Worm (Caenorhabditis elegans) whole organism, L3 larva: ENCODE measurements around the gene E01G6.2.

Experiments
- R02D3.7 ChIP-seq: fragments of 150-350 bp; optimal IDR thresholded peaks from 2 replicates; lab custom pipeline; 2014; ENCODE audit warnings: missing biosample characterization, missing genetic modification characterization
- ZK546.5 ChIP-seq: sonication (generic microtip); optimal IDR thresholded peaks from 2 replicates; lab custom pipeline; 2017; ENCODE audit warnings: missing biosample characterization, missing genetic modification characterization
- ceh-16 ChIP-seq: sonication (generic microtip); optimal IDR thresholded peaks from 2 replicates; lab custom pipeline; 2017; ENCODE audit warnings: missing biosample characterization, missing genetic modification characterization
- ceh-82 ChIP-seq: fragments of 150-350 bp; optimal IDR thresholded peaks from 2 replicates; lab custom pipeline; 2014; ENCODE audit warnings: missing biosample characterization, missing genetic modification characterization
- ceh-9 ChIP-seq: sonication (generic microtip); optimal IDR thresholded peaks from 2 replicates; lab custom pipeline; 2018; ENCODE audit warnings: missing biosample characterization, missing genetic modification characterization
- daf-12 ChIP-seq: fragments of 150-350 bp; optimal IDR thresholded peaks from 2 replicates; lab custom pipeline; 2014; ENCODE audit warnings: missing biosample characterization, missing genetic modification reagents, missing genetic modification characterization
- egl-27 ChIP-seq: sonication (generic microtip); optimal IDR thresholded peaks from 4 replicates; lab custom pipeline; 2017; ENCODE audit warnings: missing biosample characterization, missing genetic modification reagents, missing genetic modification characterization
- elt-1 ChIP-seq: fragments of 150-350 bp; optimal IDR thresholded peaks from 2 replicates; lab custom pipeline; 2014; ENCODE audit warnings: missing biosample characterization, missing genetic modification characterization
- elt-2 ChIP-seq: sonication (generic microtip); optimal IDR thresholded peaks from 2 replicates; lab custom pipeline; 2016; ENCODE audit warnings: missing genetic modification reagents, mild to moderate bottlenecking, missing genetic modification characterization, missing compliant biosample characterization
- eor-1 ChIP-seq, 2 experiments: fragments of 150-350 bp; optimal IDR thresholded peaks; 2 replicates each; lab custom pipeline; 2014 to 2018; ENCODE audit warnings: missing biosample characterization in 2 of 2, missing genetic modification characterization in 2 of 2
- hmg-11 ChIP-seq: sonication (generic microtip); optimal IDR thresholded peaks from 2 replicates; lab custom pipeline; 2016; ENCODE audit warnings: missing genetic modification characterization, missing compliant biosample characterization
- jun-1 ChIP-seq: fragments of 150-350 bp; optimal IDR thresholded peaks from 2 replicates; lab custom pipeline; 2014; ENCODE audit warnings: missing biosample characterization, missing genetic modification reagents, missing genetic modification characterization
- lin-15B ChIP-seq: fragments of 150-350 bp; optimal IDR thresholded peaks from 2 replicates; lab custom pipeline; 2014; ENCODE audit warnings: missing biosample characterization, missing genetic modification characterization
- lin-39 ChIP-seq: fragments of 150-350 bp; optimal IDR thresholded peaks from 2 replicates; lab custom pipeline; 2018; ENCODE audit warnings: missing biosample characterization, missing genetic modification reagents, missing genetic modification characterization
- lsy-12 ChIP-seq: sonication (generic microtip); optimal IDR thresholded peaks from 2 replicates; lab custom pipeline; 2016; ENCODE audit warnings: mild to moderate bottlenecking, missing genetic modification characterization, missing compliant biosample characterization
- mdl-1 ChIP-seq: fragments of 150-350 bp; optimal IDR thresholded peaks from 2 replicates; lab custom pipeline; 2014; ENCODE audit warnings: missing biosample characterization, missing genetic modification characterization
- mml-1 ChIP-seq: fragments of 150-350 bp; sonication (generic microtip); optimal IDR thresholded peaks from 3 replicates; lab custom pipeline; 2014; ENCODE audit warnings: missing biosample characterization, missing genetic modification characterization
- nfya-1 ChIP-seq: sonication (generic microtip); optimal IDR thresholded peaks from 2 replicates; lab custom pipeline; 2017; ENCODE audit warnings: missing genetic modification characterization, mild to moderate bottlenecking, missing compliant biosample characterization, antibody characterized with exemption, moderate library complexity; ENCODE audit not compliant: insufficient read depth
- nhr-12 ChIP-seq: fragments of 150-350 bp; optimal IDR thresholded peaks from 2 replicates; lab custom pipeline; 2014; ENCODE audit warnings: missing biosample characterization, missing genetic modification characterization
- nhr-23 ChIP-seq: fragments of 150-350 bp; optimal IDR thresholded peaks from 2 replicates; lab custom pipeline; 2014; ENCODE audit warnings: missing biosample characterization, missing genetic modification reagents, missing genetic modification characterization
- nhr-237 ChIP-seq: fragments of 150-350 bp; optimal IDR thresholded peaks from 2 replicates; lab custom pipeline; 2014; ENCODE audit warnings: missing biosample characterization, missing genetic modification characterization
- nhr-28 ChIP-seq: fragments of 150-350 bp; optimal IDR thresholded peaks from 2 replicates; lab custom pipeline; 2014; ENCODE audit warnings: missing biosample characterization, missing genetic modification characterization
- nhr-43 ChIP-seq: sonication (generic microtip); optimal IDR thresholded peaks from 2 replicates; lab custom pipeline; 2016; ENCODE audit warnings: mild to moderate bottlenecking, missing genetic modification characterization, missing compliant biosample characterization; ENCODE audit not compliant: poor library complexity, severe bottlenecking
- nhr-76 ChIP-seq: fragments of 150-350 bp; sonication (generic microtip); optimal IDR thresholded peaks from 5 replicates; lab custom pipeline; 2014; ENCODE audit warnings: missing biosample characterization, missing genetic modification characterization
- pqm-1 ChIP-seq: fragments of 150-350 bp; optimal IDR thresholded peaks from 2 replicates; lab custom pipeline; 2017; ENCODE audit warnings: missing biosample characterization, missing genetic modification characterization, inconsistent platforms
- sea-2 ChIP-seq: fragments of 150-350 bp; sonication (generic microtip); optimal IDR thresholded peaks from 4 replicates; lab custom pipeline; 2014; ENCODE audit warnings: missing biosample characterization, missing genetic modification reagents, missing genetic modification characterization
- tbx-2 ChIP-seq: sonication (generic microtip); optimal IDR thresholded peaks from 2 replicates; lab custom pipeline; 2016; ENCODE audit warnings: mild to moderate bottlenecking, missing genetic modification characterization, missing compliant biosample characterization
- zag-1 ChIP-seq: fragments of 150-350 bp; optimal IDR thresholded peaks from 2 replicates; lab custom pipeline; 2014; ENCODE audit warnings: missing biosample characterization, missing genetic modification characterization
- ztf-11 ChIP-seq: fragments of 150-350 bp; optimal IDR thresholded peaks from 2 replicates; lab custom pipeline; 2014; ENCODE audit warnings: missing biosample characterization, missing genetic modification characterization

The E01G6.2 gene

ce11 chrX:12252189-12252588 lies 4.3 kb upstream of the E01G6.2 start:
- TF ChIP-seq ceh-9 (tag; lab: Kevin White, UChicago), result no peak
- TF ChIP-seq mdl-1 (tag; lab: Kevin White, UChicago), result no peak
- TF ChIP-seq ceh-16, result no peak
- TF ChIP-seq nhr-23 (tag; lab: Kevin White, UChicago), result no peak
- no peak for TF ChIP-seq nhr-12 (tag; lab: Kevin White, UChicago)
- no peak for TF ChIP-seq nfya-1 (tag; lab: Kevin White, UChicago)
- TF ChIP-seq ceh-82 (tag; lab: Kevin White, UChicago), result no peak
- no peak for TF ChIP-seq nhr-43 (tag; lab: Kevin White, UChicago)

ce11 chrX:12260381-12260931 lies 4.0 kb downstream of the E01G6.2 start, which contains the start of gene E01G6.1:
TSS of gene E01G6.1 (plus strand) at chrX:12260881.
- no peak for TF ChIP-seq lin-39 (tag; lab: Kevin White, UChicago)
- TF ChIP-seq R02D3.7 (tag; lab: Kevin White, UChicago), result no peak
- TF ChIP-seq daf-12 (tag; lab: Kevin White, UChicago), result no peak
- no peak for TF ChIP-seq jun-1 (tag; lab: Kevin White, UChicago)
- TF ChIP-seq, all 47 proteins: peak for 0

- TF ChIP-seq ceh-82 (tag; lab: Kevin White, UChicago) (no peak), mdl-1 (tag; lab: Kevin White, UChicago) (no peak), lsy-12 (no peak), ceh-16 (no peak)
Observed at ce11 chrX:12270841-12271240, 14.4 kb downstream of the E01G6.2 start, which contains the start of gene otpl-8. TSS of gene otpl-8 (minus strand) at chrX:12270941.

- no peak for TF ChIP-seq nhr-43 (tag; lab: Kevin White, UChicago)
- no peak for TF ChIP-seq nhr-237 (tag; lab: Kevin White, UChicago)
- TF ChIP-seq daf-12 (tag; lab: Kevin White, UChicago), result no peak
- TF ChIP-seq mdl-1 (tag; lab: Kevin White, UChicago), result no peak
- no peak for TF ChIP-seq lin-15B
- TF ChIP-seq ceh-82 (tag; lab: Kevin White, UChicago), result no peak
- TF ChIP-seq nhr-76 (tag; lab: Kevin White, UChicago), result no peak
- no peak for TF ChIP-seq elt-1
- TF ChIP-seq lsy-12, result no peak
- no peak for TF ChIP-seq ZK546.5 (tag; lab: Kevin White, UChicago)
- no peak for TF ChIP-seq R02D3.7 (tag; lab: Kevin White, UChicago)
- TF ChIP-seq elt-2 (tag; lab: Kevin White, UChicago), result no peak
- TF ChIP-seq nhr-28 (tag; lab: Kevin White, UChicago), result no peak
- no peak for TF ChIP-seq zag-1 (tag; lab: Kevin White, UChicago)
- TF ChIP-seq lin-39 (tag; lab: Kevin White, UChicago), result no peak
- no peak for TF ChIP-seq sea-2 (GFP tag; lab: Kevin White, UChicago)
Observed at ce11 chrX:12273870-12274269, 17.4 kb downstream of the E01G6.2 start, which contains the start of gene H19J13.2. TSS of gene H19J13.2 (minus strand) at chrX:12273970.

ce11 chrX:12275577-12275976 lies 19.1 kb downstream of the E01G6.2 start, which contains the start of gene C04B4.6:
TSS of gene C04B4.6 (minus strand) at chrX:12275677.
- TF ChIP-seq nhr-12 (tag; lab: Kevin White, UChicago) (no peak), tbx-2 (no peak), pqm-1 (tag; lab: Kevin White, UChicago) (no peak), lin-39 (tag; lab: Kevin White, UChicago) (no peak), jun-1 (tag; lab: Kevin White, UChicago) (no peak), mdl-1 (tag; lab: Kevin White, UChicago) (no peak)

ce11 chrX:12280477-12280876 lies 24.0 kb downstream of the E01G6.2 start, which contains the start of gene C04B4.1:
TSS of gene C04B4.1 (plus strand) at chrX:12280777.
- TF ChIP-seq hmg-11 (tag; lab: Kevin White, UChicago), result no peak
- TF ChIP-seq ZK546.5 (tag; lab: Kevin White, UChicago), result no peak
- TF ChIP-seq egl-27 (tag; lab: Kevin White, UChicago), result no peak
- no peak for TF ChIP-seq ztf-11 (tag; lab: Kevin White, UChicago)
- no peak for TF ChIP-seq ceh-16
- no peak for TF ChIP-seq mml-1
- TF ChIP-seq eor-1 (tag; optimal IDR thresholded peaks at IDR 0.05; lab: Kevin White, UChicago), result no peak
- TF ChIP-seq, all 47 proteins: peak for 0
